Fruit fly (Drosophila melanogaster) whole organism, embryonic: ENCODE results near the gene CG34265.

Experiments used
- Awh ChIP-seq: fragments of 200-800 bp; sonication (Bioruptor generic); IDR thresholded peaks from 2 replicates; pipeline ENCODE4, ENCODE4 v1.3.6; 2022; ENCODE audit warnings: missing biosample characterization, missing genetic modification characterization
- Bgb ChIP-seq: fragments of 200-800 bp; sonication (Bioruptor generic); IDR thresholded peaks from 2 replicates; pipeline ENCODE4 v1.3.6; 2022; ENCODE audit warnings: missing biosample characterization, missing genetic modification characterization; ENCODE audit not compliant: partially characterized antibody
- Blimp-1 ChIP-seq: fragments of 200-800 bp; sonication (Bioruptor generic); optimal IDR thresholded peaks from 3 replicates; lab custom pipeline; 2018; ENCODE audit warnings: missing biosample characterization, missing genetic modification characterization, mild to moderate bottlenecking, moderate library complexity, missing genetic modification reagents
- CG10209 ChIP-seq: fragments of 200-800 bp; sonication (Bioruptor generic); optimal IDR thresholded peaks from 3 replicates; lab custom pipeline; 2017; ENCODE audit warnings: missing biosample characterization, mild to moderate bottlenecking, missing genetic modification characterization, missing genetic modification reagents
- CG10274 ChIP-seq: fragments of 200-800 bp; sonication (Bioruptor generic); optimal IDR thresholded peaks from 3 replicates; lab custom pipeline; 2017; ENCODE audit warnings: missing biosample characterization, mild to moderate bottlenecking, missing genetic modification characterization
- CG12104 ChIP-seq: fragments of 200-800 bp; sonication (Bioruptor generic); optimal IDR thresholded peaks from 3 replicates; lab custom pipeline; 2016; ENCODE audit warnings: missing biosample characterization, missing genetic modification characterization
- CG12155 ChIP-seq: fragments of 200-800 bp; sonication (Bioruptor generic); optimal IDR thresholded peaks from 3 replicates; lab custom pipeline; 2016; ENCODE audit warnings: missing biosample characterization, missing genetic modification characterization
- CG12299 ChIP-seq: fragments of 200-800 bp; sonication (Bioruptor generic); optimal IDR thresholded peaks from 2 replicates; lab custom pipeline; 2018; ENCODE audit warnings: missing biosample characterization, mild to moderate bottlenecking, missing genetic modification characterization
- CG14710 ChIP-seq: fragments of 200-800 bp; sonication (Bioruptor generic); optimal IDR thresholded peaks from 3 replicates; lab custom pipeline; 2019; ENCODE audit warnings: missing biosample characterization, mild to moderate bottlenecking, missing genetic modification characterization, moderate library complexity
- CG14965 ChIP-seq: fragments of 200-800 bp; sonication (Bioruptor generic); optimal IDR thresholded peaks from 2 replicates; lab custom pipeline; 2016; ENCODE audit warnings: missing biosample characterization, missing genetic modification characterization, borderline replicate concordance
- CG2712 ChIP-seq: fragments of 200-800 bp; optimal IDR thresholded peaks from 3 replicates; lab custom pipeline; 2019; ENCODE audit warnings: missing biosample characterization, mild to moderate bottlenecking, missing genetic modification characterization, moderate library complexity
- CG2889 ChIP-seq: fragments of 200-800 bp; sonication (Bioruptor generic); IDR thresholded peaks from 3 replicates; pipeline ENCODE4 v1.3.6; 2022; ENCODE audit warnings: missing biosample characterization, missing genetic modification characterization
- CG34224 ChIP-seq: fragments of 200-800 bp; sonication (Bioruptor generic); IDR thresholded peaks from 3 replicates; pipeline ENCODE4 v1.3.6; 2022; ENCODE audit warnings: missing biosample characterization, missing genetic modification characterization; ENCODE audit not compliant: partially characterized antibody
- CG4328 ChIP-seq: fragments of 200-800 bp; sonication (Bioruptor generic); optimal IDR thresholded peaks from 3 replicates; lab custom pipeline; 2017; ENCODE audit warnings: missing biosample characterization, missing genetic modification reagents, missing genetic modification characterization
- CG4730 ChIP-seq: fragments of 200-800 bp; sonication (Bioruptor generic); IDR thresholded peaks from 2 replicates; pipeline ENCODE4 v1.3.6; 2022; ENCODE audit warnings: missing biosample characterization, missing genetic modification characterization
- CG6254 ChIP-seq: fragments of 200-800 bp; sonication (Bioruptor generic); optimal IDR thresholded peaks from 3 replicates; lab custom pipeline; 2017; ENCODE audit warnings: mild to moderate bottlenecking, missing biosample characterization, missing genetic modification reagents, missing genetic modification characterization
- CG7786 ChIP-seq: fragments of 200-800 bp; sonication (Bioruptor generic); optimal IDR thresholded peaks from 2 replicates; lab custom pipeline; 2016; ENCODE audit warnings: missing biosample characterization, missing genetic modification characterization
- CG8478 ChIP-seq: fragments of >200 bp; optimal IDR thresholded peaks from 2 replicates; lab custom pipeline; 2018
- CG8924 ChIP-seq: fragments of 200-800 bp; optimal IDR thresholded peaks from 3 replicates; lab custom pipeline; 2019; ENCODE audit warnings: missing biosample characterization, mild to moderate bottlenecking, missing genetic modification characterization, moderate library complexity
- CG8944 ChIP-seq: fragments of 200-800 bp; sonication (Bioruptor generic); optimal IDR thresholded peaks from 3 replicates; lab custom pipeline; 2016; ENCODE audit warnings: missing biosample characterization, missing genetic modification characterization
- CG9437 ChIP-seq: fragments of 200-800 bp; sonication (Bioruptor generic); optimal IDR thresholded peaks from 2 replicates; lab custom pipeline; 2018; ENCODE audit warnings: missing biosample characterization, mild to moderate bottlenecking, missing genetic modification characterization
- Dad ChIP-seq: fragments of 200-800 bp; sonication (Bioruptor generic); optimal IDR thresholded peaks from 3 replicates; lab custom pipeline; 2016; ENCODE audit warnings: missing biosample characterization, missing genetic modification characterization
- Dbx ChIP-seq: fragments of 200-800 bp; sonication (Bioruptor generic); IDR thresholded peaks from 3 replicates; pipeline ENCODE4 v1.3.6; 2022; ENCODE audit warnings: missing biosample characterization, missing genetic modification characterization
- Drgx ChIP-seq: fragments of 200-800 bp; sonication (Bioruptor generic); IDR thresholded peaks from 2 replicates; pipeline ENCODE4 v1.3.6; 2022; ENCODE audit warnings: missing biosample characterization, missing genetic modification characterization
- Hr3 ChIP-seq: fragments of 200-800 bp; sonication (Bioruptor generic); optimal IDR thresholded peaks from 3 replicates; lab custom pipeline; 2016; ENCODE audit warnings: missing biosample characterization, missing genetic modification characterization
- Hr78 ChIP-seq, 2 experiments: fragments of 200-800 bp in 1 of 2; fragments of >200 bp in 1 of 2; sonication (Bioruptor generic) in 1 of 2; optimal IDR thresholded peaks; 2 replicates each; lab custom pipeline; 2017 to 2019; ENCODE audit warnings: missing biosample characterization in 2 of 2, missing genetic modification characterization in 2 of 2, mild to moderate bottlenecking in 1 of 2, moderate library complexity in 1 of 2
- Lhr ChIP-seq: fragments of 200-800 bp; sonication (Bioruptor generic); optimal IDR thresholded peaks from 3 replicates; lab custom pipeline; 2017; ENCODE audit warnings: mild to moderate bottlenecking, missing biosample characterization, missing genetic modification reagents, missing genetic modification characterization
- MESR4 ChIP-seq: fragments of 200-800 bp; sonication (Bioruptor generic); optimal IDR thresholded peaks from 2 replicates; lab custom pipeline; 2018; ENCODE audit warnings: missing biosample characterization, mild to moderate bottlenecking, missing genetic modification characterization, moderate library complexity
- NC2β ChIP-seq: fragments of 200-800 bp; sonication (Bioruptor generic); optimal IDR thresholded peaks from 2 replicates; lab custom pipeline; 2016; ENCODE audit warnings: missing biosample characterization, missing genetic modification characterization
- Neu2 ChIP-seq: fragments of 200-800 bp; sonication (Bioruptor generic); optimal IDR thresholded peaks from 3 replicates; lab custom pipeline; 2016; ENCODE audit warnings: missing biosample characterization, missing genetic modification characterization, borderline replicate concordance
- Oli ChIP-seq: fragments of 200-800 bp; sonication (Bioruptor generic); optimal IDR thresholded peaks from 2 replicates; lab custom pipeline; 2018; ENCODE audit warnings: missing biosample characterization, mild to moderate bottlenecking, missing genetic modification characterization, moderate library complexity
- Pdp1 ChIP-seq, 2 experiments: fragments of 200-800 bp; sonication (Bioruptor generic); optimal IDR thresholded peaks; 3 replicates each; lab custom pipeline; 2016; ENCODE audit warnings: missing biosample characterization in 2 of 2, missing genetic modification characterization in 2 of 2, mild to moderate bottlenecking in 1 of 2, moderate library complexity in 1 of 2
- Ptx1 ChIP-seq: fragments of 200-800 bp; sonication (Bioruptor generic); IDR thresholded peaks from 2 replicates; pipeline ENCODE4 v1.3.6; 2022; ENCODE audit warnings: missing biosample characterization, missing genetic modification characterization
- Rx ChIP-seq: fragments of 200-800 bp; sonication (Bioruptor generic); IDR thresholded peaks from 2 replicates; pipeline ENCODE4 v1.3.6; 2022; ENCODE audit warnings: missing biosample characterization, missing genetic modification characterization
- bab2 ChIP-seq: fragments of 200-800 bp; sonication (Bioruptor generic); optimal IDR thresholded peaks from 2 replicates; lab custom pipeline; 2016; ENCODE audit warnings: missing biosample characterization, missing genetic modification characterization
- chinmo ChIP-seq: fragments of 200-800 bp; sonication (Bioruptor generic); IDR thresholded peaks from 4 replicates; pipeline ENCODE4 v1.3.6; 2022; ENCODE audit warnings: missing biosample characterization, missing genetic modification characterization; ENCODE audit not compliant: partially characterized antibody
- chm ChIP-seq: fragments of 200-800 bp; sonication (Bioruptor generic); IDR thresholded peaks from 2 replicates; pipeline ENCODE4 v1.3.6; 2022; ENCODE audit warnings: missing biosample characterization, missing genetic modification characterization
- dan ChIP-seq: fragments of 200-800 bp; sonication (Bioruptor generic); IDR thresholded peaks from 2 replicates; pipeline ENCODE4 v1.3.6; 2022; ENCODE audit warnings: missing biosample characterization, missing genetic modification characterization
- en ChIP-seq: fragments of 200-800 bp; sonication (Bioruptor generic); optimal IDR thresholded peaks from 2 replicates; lab custom pipeline; 2016; ENCODE audit warnings: missing biosample characterization, missing genetic modification characterization
- klu ChIP-seq: fragments of 200-800 bp; sonication (Bioruptor generic); IDR thresholded peaks from 2 replicates; pipeline ENCODE4 v1.3.6; 2022; ENCODE audit warnings: missing biosample characterization, missing genetic modification characterization
- maf-S ChIP-seq: fragments of 200-800 bp; sonication (Bioruptor generic); optimal IDR thresholded peaks from 2 replicates; lab custom pipeline; 2016; ENCODE audit warnings: missing biosample characterization, missing genetic modification characterization
- odd ChIP-seq: fragments of 200-800 bp; sonication (Bioruptor generic); optimal IDR thresholded peaks from 2 replicates; lab custom pipeline; 2017; ENCODE audit warnings: missing biosample characterization, mild to moderate bottlenecking, missing genetic modification characterization
- repo ChIP-seq: fragments of 200-800 bp; sonication (Bioruptor generic); optimal IDR thresholded peaks from 2 replicates; lab custom pipeline; 2016; ENCODE audit warnings: missing biosample characterization, missing genetic modification characterization
- sc ChIP-seq, 3 experiments: fragments of >200 bp in 2 of 3; fragments of 200-800 bp in 1 of 3; sonication (Bioruptor generic) in 1 of 3; optimal IDR thresholded peaks; 2 replicates in 2 of 3; 3 replicates in 1 of 3; lab custom pipeline; 2017; ENCODE audit warnings: mild to moderate bottlenecking in 1 of 3, missing biosample characterization in 1 of 3, missing genetic modification characterization in 1 of 3, missing genetic modification reagents in 1 of 3
- sim ChIP-seq: fragments of 200-800 bp; sonication (Bioruptor generic); IDR thresholded peaks from 2 replicates; pipeline ENCODE4 v1.3.6; 2022; ENCODE audit warnings: missing biosample characterization, missing genetic modification characterization
- so ChIP-seq: fragments of 200-800 bp; sonication (Bioruptor generic); IDR thresholded peaks from 3 replicates; pipeline ENCODE4 v1.3.6; 2022; ENCODE audit warnings: missing biosample characterization, missing genetic modification characterization
- trem ChIP-seq: fragments of 200-800 bp; optimal IDR thresholded peaks from 3 replicates; lab custom pipeline; 2019; ENCODE audit warnings: missing biosample characterization, mild to moderate bottlenecking, missing genetic modification characterization, moderate library complexity
- zfh2 ChIP-seq: fragments of 200-800 bp; sonication (Bioruptor generic); optimal IDR thresholded peaks from 2 replicates; lab custom pipeline; 2016; ENCODE audit warnings: missing biosample characterization, missing genetic modification characterization

CG34265 gene

DNA sequence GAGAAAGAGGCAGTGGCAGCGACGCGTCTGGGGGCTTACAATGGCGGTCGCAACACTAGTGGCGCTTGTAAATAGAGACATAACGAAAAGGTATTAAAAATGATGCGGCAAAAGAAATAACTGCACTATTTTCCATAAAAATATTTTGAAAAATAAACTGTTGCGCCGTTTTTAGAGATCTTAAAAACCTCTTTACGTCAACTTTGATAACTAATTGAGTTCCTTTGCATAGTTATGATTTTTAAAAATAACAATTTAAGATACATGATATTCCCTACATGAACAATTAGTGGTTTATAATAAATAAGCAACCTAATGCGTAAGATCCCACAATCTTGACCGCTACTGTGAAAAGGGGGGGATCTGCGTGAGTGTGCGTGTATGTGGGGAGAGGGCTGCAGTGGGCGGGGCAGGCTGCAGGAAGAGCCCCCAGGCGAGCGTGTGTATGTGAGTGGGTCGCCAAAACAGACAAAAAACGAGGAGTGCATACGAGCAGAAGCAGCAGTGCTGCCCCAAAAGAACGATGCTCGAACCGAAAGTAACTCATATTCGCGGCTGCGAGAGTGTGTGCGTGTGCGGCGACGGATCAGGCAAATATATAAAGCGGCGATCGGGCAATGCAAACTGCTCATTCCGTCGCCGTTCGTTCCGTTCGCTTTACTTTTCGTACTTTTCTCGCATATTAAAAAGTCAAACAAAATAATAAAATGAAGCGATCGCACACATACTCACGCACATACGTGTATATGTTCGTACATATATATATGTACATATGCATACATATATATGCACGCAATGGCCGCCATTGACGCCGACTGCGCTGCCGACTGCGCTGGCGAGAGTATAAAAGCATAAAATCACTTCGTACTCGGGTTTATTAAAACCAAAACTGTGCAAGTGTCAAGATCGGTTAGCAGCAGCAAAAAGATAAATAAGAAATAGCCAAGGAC lies 19.3 kb upstream of the CG34265 start (continued):
- peak; percentile 46 for TF ChIP-seq CG10209 (GFP tag; lab: Kevin White, UChicago)
- TF ChIP-seq CG2889 (GFP tag; lab: Robert Waterston, UW) = no peak
- TF ChIP-seq MESR4 (GFP tag; lab: Kevin White, UChicago) = no peak
- peak; percentile 79 for TF ChIP-seq Drgx
- no peak for TF ChIP-seq CG14965 (GFP tag; lab: Kevin White, UChicago)
- no peak for TF ChIP-seq Bgb (GFP tag; lab: Robert Waterston, UW)
- no peak for TF ChIP-seq Hr78 (GFP tag; optimal IDR thresholded peaks at IDR 0.05; lab: Kevin White, UChicago)
- TF ChIP-seq bab2 = no peak
- TF ChIP-seq CG12299 (tag; lab: Kevin White, UChicago) = no peak
- peak; percentile 3 for TF ChIP-seq CG14710 (tag; lab: Kevin White, UChicago)
- no peak for TF ChIP-seq en (GFP tag; lab: Kevin White, UChicago)
- TF ChIP-seq Dad (GFP tag; lab: Kevin White, UChicago) = no peak
- no peak for TF ChIP-seq CG8478
- TF ChIP-seq chm (GFP tag; lab: Robert Waterston, UW) = no peak
- TF ChIP-seq CG10274 (GFP tag; lab: Kevin White, UChicago) = no peak
- no peak for TF ChIP-seq Lhr (GFP tag; lab: Kevin White, UChicago)
- TF ChIP-seq CG8944 (GFP tag; lab: Kevin White, UChicago) = peak; percentile 40
- no peak for TF ChIP-seq Awh (GFP tag; lab: Robert Waterston, UW)
- TF ChIP-seq dan (GFP tag; lab: Robert Waterston, UW) = no peak
- peak; percentile 54 for TF ChIP-seq CG2712 (tag; lab: Kevin White, UChicago)
- peak; percentile 58 for TF ChIP-seq Oli (tag; lab: Kevin White, UChicago)
- peak; percentile 18 for TF ChIP-seq Hr3 (GFP tag; lab: Kevin White, UChicago)
- TF ChIP-seq CG12155 (GFP tag; lab: Kevin White, UChicago) = peak; percentile 22
- TF ChIP-seq trem (tag; lab: Kevin White, UChicago) = no peak
- no peak for TF ChIP-seq CG4328 (GFP tag; lab: Kevin White, UChicago)
- peak in 1 of 2 experiments; percentile 19 for TF ChIP-seq Pdp1 (GFP tag; optimal IDR thresholded peaks at IDR 0.05; lab: Kevin White, UChicago)
- TF ChIP-seq Dbx (GFP tag; lab: Robert Waterston, UW) = no peak
- peak; percentile 54 for TF ChIP-seq CG8924 (tag; lab: Kevin White, UChicago)
- TF ChIP-seq odd (GFP tag; lab: Kevin White, UChicago) = peak; percentile 25
- peak; percentile 36 for TF ChIP-seq Blimp-1 (GFP tag; lab: Kevin White, UChicago)
- peak; percentile 4 for TF ChIP-seq CG12104 (GFP tag; lab: Kevin White, UChicago)
- TF ChIP-seq chinmo (GFP tag; lab: Robert Waterston, UW) = 0 out of 4 replicates have a peak, but pooled peaks have one; percentile 3
- peak; percentile 25 for TF ChIP-seq CG7786
- TF ChIP-seq NC2β = no peak
- peak; percentile 74; the same call in 1 of the 3 replicates for TF ChIP-seq so
- TF ChIP-seq sc (optimal IDR thresholded peaks at IDR 0.05; lab: Kevin White, UChicago) = no peak
- peak; percentile 34 for TF ChIP-seq sc (GFP tag; optimal IDR thresholded peaks at IDR 0.05; lab: Kevin White, UChicago)
- peak; percentile 34 for TF ChIP-seq CG6254 (GFP tag; lab: Kevin White, UChicago)
- TF ChIP-seq klu (GFP tag; lab: Robert Waterston, UW) = no peak
- TF ChIP-seq CG4730 (GFP tag; lab: Robert Waterston, UW) = no peak
- no peak for TF ChIP-seq maf-S (GFP tag; lab: Kevin White, UChicago)
- TF ChIP-seq CG34224 (GFP tag; lab: Robert Waterston, UW) = no peak
- no peak for TF ChIP-seq Neu2 (GFP tag; lab: Kevin White, UChicago)
- TF ChIP-seq sim (GFP tag; lab: Robert Waterston, UW) = no peak
- no peak for TF ChIP-seq Rx (GFP tag; lab: Robert Waterston, UW)
- TF ChIP-seq CG9437 (GFP tag; lab: Kevin White, UChicago) = peak; percentile 49
- no peak for TF ChIP-seq Ptx1
- no peak for TF ChIP-seq repo (GFP tag; lab: Kevin White, UChicago)
- TF ChIP-seq zfh2 (GFP tag; lab: Kevin White, UChicago) = no peak
